Fruit fly (Drosophila melanogaster): Measurements from ENCODE around the gene CG7271.

Gene CG7271

dm6 chr3L:18622422-18622739 lies 33.8 kb downstream of the CG7271 start, which contains the start of gene bora:
Gene bora (plus strand): TSS chr3L:18622692.
- TF ChIP-seq insv (optimal IDR thresholded peaks at IDR 0.05) (no peak), Sin3A (optimal IDR thresholded peaks at IDR 0.05) (no peak), Myc (optimal IDR thresholded peaks at IDR 0.05) (no peak)

- no peak for TF ChIP-seq h (optimal IDR thresholded peaks at IDR 0.05)
- TF ChIP-seq Sin3A (optimal IDR thresholded peaks at IDR 0.05), result no peak
- TF ChIP-seq Myc (optimal IDR thresholded peaks at IDR 0.05), result no peak
- no peak for TF ChIP-seq ttk (optimal IDR thresholded peaks at IDR 0.05)
- no peak for TF ChIP-seq insv (optimal IDR thresholded peaks at IDR 0.05)
- no peak for TF ChIP-seq psq (optimal IDR thresholded peaks at IDR 0.05)
These were observed 37.2 kb downstream of the CG7271 start, which contains the start of gene MYPT-75D for dm6 chr3L:18625786-18626185. Gene MYPT-75D (plus strand): TSS chr3L:18625959.

- TF ChIP-seq h (optimal IDR thresholded peaks at IDR 0.05), result no peak
These were observed 38.0 kb downstream of the CG7271 start for dm6 chr3L:18626451-18627079.

- TF ChIP-seq insv (optimal IDR thresholded peaks at IDR 0.05), result no peak
These were observed 39.3 kb downstream of the CG7271 start for dm6 chr3L:18627657-18628455.

- TF ChIP-seq Sin3A (optimal IDR thresholded peaks at IDR 0.05), result no peak
- no peak for TF ChIP-seq ttk (optimal IDR thresholded peaks at IDR 0.05)
- TF ChIP-seq psq (optimal IDR thresholded peaks at IDR 0.05), result no peak
- no peak for TF ChIP-seq insv (optimal IDR thresholded peaks at IDR 0.05)
- TF ChIP-seq h (optimal IDR thresholded peaks at IDR 0.05), result no peak
- TF ChIP-seq Myc (optimal IDR thresholded peaks at IDR 0.05), result no peak
These were observed 39.9 kb downstream of the CG7271 start for dm6 chr3L:18628458-18628857.

dm6 chr3L:18629874-18630273 lies 41.3 kb downstream of the CG7271 start:
- TF ChIP-seq h (optimal IDR thresholded peaks at IDR 0.05), result no peak
- no peak for TF ChIP-seq Sin3A (optimal IDR thresholded peaks at IDR 0.05)
- no peak for TF ChIP-seq Myc (optimal IDR thresholded peaks at IDR 0.05)
- TF ChIP-seq ttk (optimal IDR thresholded peaks at IDR 0.05), result no peak
- no peak for TF ChIP-seq psq (optimal IDR thresholded peaks at IDR 0.05)

- TF ChIP-seq h (optimal IDR thresholded peaks at IDR 0.05) (no peak), Myc (optimal IDR thresholded peaks at IDR 0.05) (no peak), psq (optimal IDR thresholded peaks at IDR 0.05) (no peak), ttk (optimal IDR thresholded peaks at IDR 0.05) (no peak), insv (optimal IDR thresholded peaks at IDR 0.05) (no peak), Sin3A (optimal IDR thresholded peaks at IDR 0.05) (no peak)
These were observed 43.7 kb downstream of the CG7271 start for dm6 chr3L:18632187-18632635.

- no peak for TF ChIP-seq Sin3A (optimal IDR thresholded peaks at IDR 0.05)
- no peak for TF ChIP-seq h (optimal IDR thresholded peaks at IDR 0.05)
- no peak for TF ChIP-seq psq (optimal IDR thresholded peaks at IDR 0.05)
- TF ChIP-seq Myc (optimal IDR thresholded peaks at IDR 0.05), result no peak
- no peak for TF ChIP-seq insv (optimal IDR thresholded peaks at IDR 0.05)
- TF ChIP-seq ttk (optimal IDR thresholded peaks at IDR 0.05), result no peak
These were observed 44.5 kb downstream of the CG7271 start for dm6 chr3L:18633084-18633483.

dm6 chr3L:18634792-18635471 lies 46.4 kb downstream of the CG7271 start:
- TF ChIP-seq psq (optimal IDR thresholded peaks at IDR 0.05) (no peak), ttk (optimal IDR thresholded peaks at IDR 0.05) (no peak), Sin3A (optimal IDR thresholded peaks at IDR 0.05) (no peak), insv (optimal IDR thresholded peaks at IDR 0.05) (no peak), Myc (optimal IDR thresholded peaks at IDR 0.05) (no peak), h (optimal IDR thresholded peaks at IDR 0.05) (no peak)

- no peak for TF ChIP-seq ttk (optimal IDR thresholded peaks at IDR 0.05)
- TF ChIP-seq Myc (optimal IDR thresholded peaks at IDR 0.05), result no peak
- no peak for TF ChIP-seq Sin3A (optimal IDR thresholded peaks at IDR 0.05)
- no peak for TF ChIP-seq h (optimal IDR thresholded peaks at IDR 0.05)
- no peak for TF ChIP-seq psq (optimal IDR thresholded peaks at IDR 0.05)
- TF ChIP-seq insv (optimal IDR thresholded peaks at IDR 0.05), result no peak
These were observed 48.2 kb downstream of the CG7271 start for dm6 chr3L:18636782-18637181.

dm6 chr3L:18637348-18637747 lies 48.8 kb downstream of the CG7271 start:
- TF ChIP-seq Myc (optimal IDR thresholded peaks at IDR 0.05), result no peak
- no peak for TF ChIP-seq h (optimal IDR thresholded peaks at IDR 0.05)
- TF ChIP-seq ttk (optimal IDR thresholded peaks at IDR 0.05), result no peak
- TF ChIP-seq insv (optimal IDR thresholded peaks at IDR 0.05), result no peak
- TF ChIP-seq psq (optimal IDR thresholded peaks at IDR 0.05), result no peak
- no peak for TF ChIP-seq Sin3A (optimal IDR thresholded peaks at IDR 0.05)

- TF ChIP-seq h (optimal IDR thresholded peaks at IDR 0.05) (no peak), insv (optimal IDR thresholded peaks at IDR 0.05) (no peak), Myc (optimal IDR thresholded peaks at IDR 0.05) (no peak)
These were observed 49.5 kb downstream of the CG7271 start for dm6 chr3L:18638043-18638442.

dm6 chr3L:18638487-18638886 lies 49.9 kb downstream of the CG7271 start:
- TF ChIP-seq Myc (optimal IDR thresholded peaks at IDR 0.05), result no peak
- TF ChIP-seq ttk (optimal IDR thresholded peaks at IDR 0.05), result no peak
- no peak for TF ChIP-seq h (optimal IDR thresholded peaks at IDR 0.05)
- TF ChIP-seq psq (optimal IDR thresholded peaks at IDR 0.05), result no peak
- TF ChIP-seq insv (optimal IDR thresholded peaks at IDR 0.05), result no peak
- TF ChIP-seq Sin3A (optimal IDR thresholded peaks at IDR 0.05), result no peak

Data from Kc167 (cell line).